Worm (Caenorhabditis elegans): ENCODE results near the gene fbxb-75.
A peak's percentile ranks its signal among the peaks of the same experiment; 100 is the strongest.

fbxb-75 gene

DNA sequence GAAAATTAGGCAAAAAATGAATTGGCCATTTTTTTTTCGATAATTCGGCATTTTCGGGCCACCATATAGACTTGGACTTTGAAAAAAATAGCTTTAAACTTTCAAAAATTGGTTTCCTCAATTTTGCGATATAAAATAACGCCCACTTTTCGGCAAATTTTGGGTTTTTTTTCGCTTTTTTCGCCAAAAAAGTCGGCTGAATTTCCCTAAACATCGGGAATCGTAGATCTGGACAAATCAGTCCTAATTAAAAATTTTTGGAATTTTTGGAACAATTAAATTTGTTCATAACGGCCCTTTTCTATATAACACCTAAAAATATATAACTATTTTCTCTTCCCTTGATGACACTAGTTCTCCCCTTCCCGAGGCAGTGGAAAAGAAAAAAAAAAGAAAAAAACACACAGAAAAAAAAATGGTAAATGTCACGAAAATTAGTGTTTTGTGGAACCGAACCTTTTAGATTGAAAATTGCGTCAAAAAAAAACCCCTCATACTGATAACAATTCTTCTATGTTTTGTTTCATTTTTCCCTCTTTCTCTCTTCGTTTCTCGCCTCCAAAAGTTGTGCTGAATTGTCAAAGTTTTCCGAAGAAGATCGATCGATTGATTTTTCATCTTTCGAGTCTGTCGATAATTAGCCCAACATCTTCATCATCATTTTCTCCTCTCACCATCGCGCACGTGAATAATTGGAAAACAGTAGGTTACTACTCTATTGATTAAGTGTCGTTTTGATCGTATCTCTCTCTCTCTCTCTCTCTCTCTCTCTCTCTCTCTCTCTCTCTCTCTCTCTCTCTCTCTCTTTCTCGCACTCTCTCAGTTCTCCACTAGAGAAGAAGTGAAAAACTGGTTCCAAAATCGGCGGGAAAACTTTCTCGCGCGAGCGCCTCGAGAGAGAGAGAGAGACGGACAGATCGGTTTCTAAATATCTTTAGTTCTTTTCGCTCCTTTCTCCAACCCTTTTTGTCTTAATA lies 40.3 kb downstream of the fbxb-75 start, which contains the start of gene Y24D9A.6:
Gene Y24D9A.6 (minus strand): TSS at position 51 of the 977 bp plus-strand sequence.
- no peak for TF ChIP-seq mab-5 (tag; optimal IDR thresholded peaks at IDR 0.05)
- TF ChIP-seq nhr-6 (tag; optimal IDR thresholded peaks at IDR 0.05) = peak; percentile 84
- TF ChIP-seq blmp-1 (tag; optimal IDR thresholded peaks at IDR 0.05; ENCODE audit: insufficient read depth) = peak; percentile 96
- TF ChIP-seq zag-1 (tag; optimal IDR thresholded peaks at IDR 0.05) = no peak
- peak; percentile 93 for TF ChIP-seq egl-27 (tag; optimal IDR thresholded peaks at IDR 0.05)
- TF ChIP-seq elt-3 (tag; optimal IDR thresholded peaks at IDR 0.05) = no peak
- peak; percentile 55 for TF ChIP-seq lin-13 (GFP tag; optimal IDR thresholded peaks at IDR 0.05)
- peak; percentile 80 for TF ChIP-seq crh-2 (tag; optimal IDR thresholded peaks at IDR 0.05)
- TF ChIP-seq nhr-25 (tag; optimal IDR thresholded peaks at IDR 0.05) = peak; percentile 96
- no peak for TF ChIP-seq ztf-11 (tag; optimal IDR thresholded peaks at IDR 0.05)
- TF ChIP-seq nhr-77 (tag; optimal IDR thresholded peaks at IDR 0.05) = no peak
- peak; percentile 83 for TF ChIP-seq sma-9 (GFP tag; optimal IDR thresholded peaks at IDR 0.05)
- TF ChIP-seq sma-9 (tag; optimal IDR thresholded peaks at IDR 0.05) = no peak
- no peak for TF ChIP-seq snpc-4 (tag; optimal IDR thresholded peaks at IDR 0.05)
- TF ChIP-seq ZK546.5 (tag; optimal IDR thresholded peaks at IDR 0.05) = no peak
- peak; percentile 69 for TF ChIP-seq ztf-4 (tag; optimal IDR thresholded peaks at IDR 0.05)
- TF ChIP-seq nhr-10 (tag; optimal IDR thresholded peaks at IDR 0.05) = no peak
- TF ChIP-seq ama-1 (optimal IDR thresholded peaks at IDR 0.05) = no peak
- no peak for TF ChIP-seq unc-39 (tag; optimal IDR thresholded peaks at IDR 0.05)
- TF ChIP-seq skn-1 (tag; optimal IDR thresholded peaks at IDR 0.05) = no peak
- TF ChIP-seq nhr-21 (tag; optimal IDR thresholded peaks at IDR 0.05) = peak; percentile 93
- TF ChIP-seq ceh-16 (tag; optimal IDR thresholded peaks at IDR 0.05) = peak; percentile 100
- TF ChIP-seq mbf-1 (tag; optimal IDR thresholded peaks at IDR 0.05) = no peak
- no peak for TF ChIP-seq ztf-1 (GFP tag; conservative IDR thresholded peaks at IDR 0.05)
- TF ChIP-seq sma-3 (GFP tag; optimal IDR thresholded peaks at IDR 0.05) = peak; percentile 86
- peak; percentile 90 for TF ChIP-seq sem-4 (tag; optimal IDR thresholded peaks at IDR 0.05)
- TF ChIP-seq fos-1 (tag; optimal IDR thresholded peaks at IDR 0.05) = peak; percentile 67
- TF ChIP-seq lin-39 (tag; optimal IDR thresholded peaks at IDR 0.05) = no peak
- TF ChIP-seq unc-62 (GFP tag; optimal IDR thresholded peaks at IDR 0.05) = no peak
- peak; percentile 70 for TF ChIP-seq nhr-129 (tag; optimal IDR thresholded peaks at IDR 0.05)
- TF ChIP-seq R02D3.7 (tag; optimal IDR thresholded peaks at IDR 0.05) = no peak
- no peak for TF ChIP-seq ceh-82 (tag; optimal IDR thresholded peaks at IDR 0.05)
- no peak for TF ChIP-seq nhr-12 (tag; optimal IDR thresholded peaks at IDR 0.05)
- peak; percentile 18 for TF ChIP-seq unc-55 (GFP tag; optimal IDR thresholded peaks at IDR 0.05)
- peak; percentile 44 for TF ChIP-seq C34F6.9 (tag; optimal IDR thresholded peaks at IDR 0.05)
- no peak for TF ChIP-seq aly-2 (tag; optimal IDR thresholded peaks at IDR 0.05)
- no peak for TF ChIP-seq dmd-4 (tag; optimal IDR thresholded peaks at IDR 0.05)
- no peak for TF ChIP-seq nhr-23 (tag; optimal IDR thresholded peaks at IDR 0.05)
- peak; percentile 63 for TF ChIP-seq elt-1 (tag; optimal IDR thresholded peaks at IDR 0.05)
- TF ChIP-seq peb-1 (tag; optimal IDR thresholded peaks at IDR 0.05) = no peak
- TF ChIP-seq gmeb-1 (tag; optimal IDR thresholded peaks at IDR 0.05) = peak; percentile 82
- peak; percentile 62 for TF ChIP-seq F13H6.1 (tag; optimal IDR thresholded peaks at IDR 0.05)
- TF ChIP-seq mdl-1 (tag; optimal IDR thresholded peaks at IDR 0.05) = peak; percentile 45 to 86
- no peak for TF ChIP-seq nhr-11 (tag; optimal IDR thresholded peaks at IDR 0.05)
- TF ChIP-seq lsy-2 (tag; optimal IDR thresholded peaks at IDR 0.05) = peak; percentile 7 to 75
- no peak for TF ChIP-seq Y55F3AM.14 (GFP tag; optimal IDR thresholded peaks at IDR 0.05)
- no peak for TF ChIP-seq alr-1 (tag; optimal IDR thresholded peaks at IDR 0.05)

Data from whole organism, L2 larva.